Fruit fly (Drosophila melanogaster) whole organism, embryonic: ENCODE data around the gene Gyc89Da.
A peak's percentile ranks its signal among the peaks of the same experiment; 100 is the strongest.

Experiments used
- CG11695 ChIP-seq: fragments of 200-800 bp; sonication (Bioruptor generic); IDR thresholded peaks from 3 replicates; pipeline ENCODE4 v1.3.6; 2022; ENCODE audit warnings: missing biosample characterization, missing genetic modification characterization
- CG12219 ChIP-seq: fragments of 200-800 bp; sonication (Bioruptor generic); optimal IDR thresholded peaks from 3 replicates; lab custom pipeline; 2018; ENCODE audit warnings: missing biosample characterization, mild to moderate bottlenecking, missing genetic modification characterization
- CG12744 ChIP-seq: fragments of 200-800 bp; sonication (Bioruptor generic); optimal IDR thresholded peaks from 2 replicates; lab custom pipeline; 2016; ENCODE audit warnings: missing biosample characterization, missing genetic modification characterization
- CG1529 ChIP-seq: fragments of 200-800 bp; sonication (Bioruptor generic); optimal IDR thresholded peaks from 3 replicates; lab custom pipeline; 2018; ENCODE audit warnings: missing biosample characterization, missing genetic modification characterization
- CG16863 ChIP-seq: fragments of 200-800 bp; sonication (Bioruptor generic); optimal IDR thresholded peaks from 3 replicates; lab custom pipeline; 2016; ENCODE audit warnings: missing biosample characterization, missing genetic modification characterization
- CG17328 ChIP-seq: fragments of 200-800 bp; sonication (Bioruptor generic); IDR thresholded peaks from 2 replicates; pipeline ENCODE4 v1.3.6; 2022; ENCODE audit warnings: missing biosample characterization, missing genetic modification characterization
- CG3065 ChIP-seq: fragments of 200-800 bp; sonication (Bioruptor generic); optimal IDR thresholded peaks from 2 replicates; lab custom pipeline; 2016; ENCODE audit warnings: missing biosample characterization, missing genetic modification characterization
- CG33213 ChIP-seq: fragments of 200-800 bp; sonication (Bioruptor generic); optimal IDR thresholded peaks from 3 replicates; lab custom pipeline; 2016; ENCODE audit warnings: missing biosample characterization, missing genetic modification characterization
- CG4282 ChIP-seq: fragments of 200-800 bp; sonication (Bioruptor generic); optimal IDR thresholded peaks from 2 replicates; lab custom pipeline; 2016; ENCODE audit warnings: missing biosample characterization, missing genetic modification characterization
- CG4730 ChIP-seq: fragments of 200-800 bp; sonication (Bioruptor generic); IDR thresholded peaks from 2 replicates; pipeline ENCODE4 v1.3.6; 2022; ENCODE audit warnings: missing biosample characterization, missing genetic modification characterization
- CG4820 ChIP-seq: fragments of 200-800 bp; sonication (Bioruptor generic); optimal IDR thresholded peaks from 3 replicates; lab custom pipeline; 2016; ENCODE audit warnings: missing biosample characterization, missing genetic modification characterization
- CG6654 ChIP-seq: fragments of 200-800 bp; sonication (Bioruptor generic); optimal IDR thresholded peaks from 2 replicates; lab custom pipeline; 2017; ENCODE audit warnings: missing biosample characterization, mild to moderate bottlenecking, missing genetic modification characterization
- CG8765 ChIP-seq: fragments of 200-800 bp; sonication (Bioruptor generic); IDR thresholded peaks from 2 replicates; pipeline ENCODE4 v1.3.6; 2022; ENCODE audit warnings: missing biosample characterization, missing genetic modification characterization
- CG9797 ChIP-seq: fragments of 200-800 bp; sonication (Bioruptor generic); optimal IDR thresholded peaks from 3 replicates; lab custom pipeline; 2018; ENCODE audit warnings: missing biosample characterization, mild to moderate bottlenecking, missing genetic modification characterization
- Camta ChIP-seq: fragments of 200-800 bp; sonication (Bioruptor generic); optimal IDR thresholded peaks from 2 replicates; lab custom pipeline; 2016; ENCODE audit warnings: missing biosample characterization, missing genetic modification characterization
- Fer1 ChIP-seq: fragments of 200-800 bp; sonication (Bioruptor generic); optimal IDR thresholded peaks from 2 replicates; lab custom pipeline; 2017; ENCODE audit warnings: missing biosample characterization, mild to moderate bottlenecking, missing genetic modification characterization
- Lim3 ChIP-seq: fragments of 200-800 bp; sonication (Bioruptor generic); IDR thresholded peaks from 2 replicates; pipeline ENCODE4 v1.3.6; 2022; ENCODE audit warnings: missing biosample characterization, missing genetic modification characterization
- MTF-1 ChIP-seq: fragments of 200-800 bp; sonication (Bioruptor generic); optimal IDR thresholded peaks from 2 replicates; lab custom pipeline; 2018; ENCODE audit warnings: missing biosample characterization, mild to moderate bottlenecking, missing genetic modification characterization, borderline replicate concordance
- Meics ChIP-seq: fragments of 200-800 bp; sonication (Bioruptor generic); optimal IDR thresholded peaks from 2 replicates; lab custom pipeline; 2017; ENCODE audit warnings: missing biosample characterization, mild to moderate bottlenecking, missing genetic modification characterization
- Mes4 ChIP-seq: fragments of 200-800 bp; sonication (Bioruptor generic); optimal IDR thresholded peaks from 2 replicates; lab custom pipeline; 2016; ENCODE audit warnings: missing biosample characterization, missing genetic modification characterization
- Oaz ChIP-seq: fragments of 200-800 bp; sonication (Bioruptor generic); IDR thresholded peaks from 2 replicates; pipeline ENCODE4 v1.3.6; 2022; ENCODE audit warnings: missing biosample characterization, missing genetic modification characterization
- Pdp1 ChIP-seq, 2 experiments: fragments of 200-800 bp; sonication (Bioruptor generic); optimal IDR thresholded peaks; 3 replicates each; lab custom pipeline; 2016; ENCODE audit warnings: missing biosample characterization in 2 of 2, missing genetic modification characterization in 2 of 2, mild to moderate bottlenecking in 1 of 2, moderate library complexity in 1 of 2
- Rfx ChIP-seq: fragments of 200-800 bp; sonication (Bioruptor generic); IDR thresholded peaks from 2 replicates; pipeline ENCODE4 v1.3.6; 2022; ENCODE audit warnings: missing biosample characterization, missing genetic modification characterization
- Spps ChIP-seq: fragments of 200-800 bp; sonication (Bioruptor generic); optimal IDR thresholded peaks from 2 replicates; lab custom pipeline; 2018; ENCODE audit warnings: missing biosample characterization, mild to moderate bottlenecking, missing genetic modification characterization
- Sry-β ChIP-seq: fragments of 200-800 bp; sonication (Bioruptor generic); optimal IDR thresholded peaks from 2 replicates; lab custom pipeline; 2018; ENCODE audit warnings: missing biosample characterization, mild to moderate bottlenecking, missing genetic modification characterization, moderate library complexity
- Vsx1 ChIP-seq: fragments of 200-800 bp; sonication (Bioruptor generic); optimal IDR thresholded peaks from 2 replicates; lab custom pipeline; 2017; ENCODE audit warnings: missing biosample characterization, mild to moderate bottlenecking, missing genetic modification characterization, missing genetic modification reagents
- al ChIP-seq: fragments of 200-800 bp; sonication (Bioruptor generic); IDR thresholded peaks from 2 replicates; pipeline ENCODE4 v1.3.6; 2022; ENCODE audit warnings: missing biosample characterization, missing genetic modification characterization
- ase ChIP-seq: fragments of 200-800 bp; sonication (Bioruptor generic); IDR thresholded peaks from 3 replicates; pipeline ENCODE4 v1.3.6; 2022; ENCODE audit warnings: missing biosample characterization, missing genetic modification characterization
- bbx ChIP-seq: fragments of 200-800 bp; sonication (Bioruptor generic); IDR thresholded peaks from 2 replicates; pipeline ENCODE4 v1.3.6; 2022; ENCODE audit warnings: missing biosample characterization, missing genetic modification characterization; ENCODE audit not compliant: partially characterized antibody
- cato ChIP-seq: fragments of 200-800 bp; sonication (Bioruptor generic); optimal IDR thresholded peaks from 2 replicates; lab custom pipeline; 2016; ENCODE audit warnings: missing biosample characterization, missing genetic modification characterization, borderline replicate concordance
- caup ChIP-seq: fragments of 200-800 bp; sonication (Bioruptor generic); optimal IDR thresholded peaks from 3 replicates; lab custom pipeline; 2017; ENCODE audit warnings: missing biosample characterization, mild to moderate bottlenecking, missing genetic modification characterization, moderate library complexity; ENCODE audit not compliant: severe bottlenecking
- dmrt99B ChIP-seq: fragments of 200-800 bp; sonication (Bioruptor generic); optimal IDR thresholded peaks from 2 replicates; lab custom pipeline; 2018; ENCODE audit warnings: missing biosample characterization, mild to moderate bottlenecking, missing genetic modification characterization, moderate library complexity
- en ChIP-seq: fragments of 200-800 bp; sonication (Bioruptor generic); optimal IDR thresholded peaks from 2 replicates; lab custom pipeline; 2016; ENCODE audit warnings: missing biosample characterization, missing genetic modification characterization
- ftz-f1 ChIP-seq: fragments of 200-800 bp; sonication (Bioruptor generic); optimal IDR thresholded peaks from 2 replicates; lab custom pipeline; 2016; ENCODE audit warnings: missing biosample characterization, missing genetic modification characterization
- fu2 ChIP-seq: fragments of 200-800 bp; sonication (Bioruptor generic); optimal IDR thresholded peaks from 2 replicates; lab custom pipeline; 2016; ENCODE audit warnings: missing biosample characterization, missing genetic modification characterization
- hbn ChIP-seq: fragments of 200-800 bp; sonication (Bioruptor generic); IDR thresholded peaks from 2 replicates; pipeline ENCODE4 v1.3.6; 2022; ENCODE audit warnings: missing biosample characterization, missing genetic modification characterization; ENCODE audit not compliant: partially characterized antibody
- kni ChIP-seq: fragments of 200-800 bp; sonication (Bioruptor generic); optimal IDR thresholded peaks from 3 replicates; lab custom pipeline; 2017; ENCODE audit warnings: mild to moderate bottlenecking, missing biosample characterization, missing genetic modification reagents, missing genetic modification characterization
- mam ChIP-seq: fragments of 200-800 bp; sonication (Bioruptor generic); optimal IDR thresholded peaks from 3 replicates; lab custom pipeline; 2016; ENCODE audit warnings: missing biosample characterization, missing genetic modification characterization
- mld ChIP-seq: fragments of 200-800 bp; sonication (Bioruptor generic); IDR thresholded peaks from 3 replicates; pipeline ENCODE4 v1.3.6; 2022; ENCODE audit warnings: missing biosample characterization, missing genetic modification characterization; ENCODE audit not compliant: partially characterized antibody
- nom ChIP-seq: fragments of 200-800 bp; sonication (Bioruptor generic); optimal IDR thresholded peaks from 2 replicates; lab custom pipeline; 2017; ENCODE audit warnings: missing biosample characterization, missing genetic modification characterization, mild to moderate bottlenecking, moderate library complexity, missing genetic modification reagents
- org-1 ChIP-seq: fragments of 200-800 bp; sonication (Bioruptor generic); optimal IDR thresholded peaks from 2 replicates; lab custom pipeline; 2017; ENCODE audit warnings: missing biosample characterization, missing genetic modification characterization
- phol ChIP-seq: fragments of 200-800 bp; sonication (Bioruptor generic); optimal IDR thresholded peaks from 3 replicates; lab custom pipeline; 2018; ENCODE audit warnings: missing biosample characterization, mild to moderate bottlenecking, missing genetic modification characterization, moderate library complexity
- pros ChIP-seq: fragments of 200-800 bp; sonication (Bioruptor generic); optimal IDR thresholded peaks from 3 replicates; lab custom pipeline; 2019; ENCODE audit warnings: missing biosample characterization, mild to moderate bottlenecking, missing genetic modification characterization, moderate library complexity
- schlank ChIP-seq: fragments of 200-800 bp; sonication (Bioruptor generic); optimal IDR thresholded peaks from 2 replicates; lab custom pipeline; 2018; ENCODE audit warnings: missing biosample characterization, mild to moderate bottlenecking, missing genetic modification characterization
- sqz ChIP-seq: fragments of 200-800 bp; sonication (Bioruptor generic); optimal IDR thresholded peaks from 3 replicates; lab custom pipeline; 2018; ENCODE audit warnings: missing biosample characterization, mild to moderate bottlenecking, missing genetic modification characterization
- stc ChIP-seq: fragments of 200-800 bp; sonication (Bioruptor generic); IDR thresholded peaks from 2 replicates; pipeline ENCODE4 v1.3.6; 2022; ENCODE audit warnings: missing biosample characterization, missing genetic modification characterization
- tgo ChIP-seq: fragments of 200-800 bp; sonication (Bioruptor generic); IDR thresholded peaks from 3 replicates; pipeline ENCODE4 v1.3.6; 2022; ENCODE audit warnings: missing biosample characterization, missing genetic modification characterization
- toy ChIP-seq: fragments of 200-800 bp; sonication (Bioruptor generic); IDR thresholded peaks from 2 replicates; pipeline ENCODE4 v1.3.6; 2022; ENCODE audit warnings: missing biosample characterization, missing genetic modification characterization
- unc-4 ChIP-seq: fragments of 200-800 bp; sonication (Bioruptor generic); IDR thresholded peaks from 2 replicates; pipeline ENCODE4 v1.3.6; 2022; ENCODE audit warnings: missing biosample characterization, missing genetic modification characterization; ENCODE audit not compliant: partially characterized antibody
- unpg ChIP-seq: fragments of 200-800 bp; sonication (Bioruptor generic); optimal IDR thresholded peaks from 3 replicates; lab custom pipeline; 2018; ENCODE audit warnings: missing biosample characterization, mild to moderate bottlenecking, missing genetic modification characterization, moderate library complexity
- wdn ChIP-seq: fragments of 200-800 bp; sonication (Bioruptor generic); IDR thresholded peaks from 2 replicates; pipeline ENCODE4 v1.3.6; 2022; ENCODE audit warnings: missing biosample characterization, missing genetic modification characterization

Gene Gyc89Da

dm6 chr3R:16496209-16496608 lies 23.8 kb downstream of the Gyc89Da start (continued):
- TF ChIP-seq hbn (GFP tag; lab: Robert Waterston, UW) (no peak), Lim3 (GFP tag; lab: Robert Waterston, UW) (no peak), fu2 (GFP tag; lab: Kevin White, UChicago) (no peak), org-1 (GFP tag; lab: Kevin White, UChicago) (no peak), CG4730 (GFP tag; lab: Robert Waterston, UW) (0 out of 2 replicates have a peak, but pooled peaks have one; percentile 28), Pdp1 (GFP tag; optimal IDR thresholded peaks at IDR 0.05; lab: Kevin White, UChicago) (no peak), al (no peak), unc-4 (GFP tag; lab: Robert Waterston, UW) (no peak), unpg (GFP tag; lab: Kevin White, UChicago) (peak; percentile 68), sqz (GFP tag; lab: Kevin White, UChicago) (no peak), dmrt99B (peak; percentile 84), CG16863 (GFP tag; lab: Kevin White, UChicago) (no peak), Rfx (GFP tag; lab: Robert Waterston, UW) (no peak), tgo (peak; percentile 55; the same call in 2 of the 3 replicates), Mes4 (GFP tag; lab: Kevin White, UChicago) (no peak), CG8765 (GFP tag; lab: Robert Waterston, UW) (no peak), nom (GFP tag; lab: Kevin White, UChicago) (no peak), Sry-β (GFP tag; lab: Kevin White, UChicago) (no peak), CG12744 (no peak), ase (GFP tag; lab: Robert Waterston, UW) (peak; percentile 71; the same call in 2 of the 3 replicates), caup (GFP tag; lab: Kevin White, UChicago) (no peak), CG9797 (GFP tag; lab: Kevin White, UChicago) (no peak), CG12219 (GFP tag; lab: Kevin White, UChicago) (peak; percentile 28), cato (GFP tag; lab: Kevin White, UChicago) (no peak), CG17328 (peak; percentile 46), mld (no peak), CG4282 (GFP tag; lab: Kevin White, UChicago) (no peak), Vsx1 (GFP tag; lab: Kevin White, UChicago) (no peak), CG3065 (GFP tag; lab: Kevin White, UChicago) (no peak), ftz-f1 (GFP tag; lab: Kevin White, UChicago) (no peak), phol (tag; lab: Kevin White, UChicago) (peak; percentile 77), Camta (no peak), CG6654 (no peak), Meics (GFP tag; lab: Kevin White, UChicago) (no peak), schlank (tag; lab: Kevin White, UChicago) (no peak), mam (no peak), toy (no peak), pros (GFP tag; lab: Kevin White, UChicago) (no peak), wdn (GFP tag; lab: Robert Waterston, UW) (no peak), CG11695 (GFP tag; lab: Robert Waterston, UW) (no peak), CG33213 (GFP tag; lab: Kevin White, UChicago) (no peak), bbx (GFP tag; lab: Robert Waterston, UW) (no peak), CG4820 (GFP tag; lab: Kevin White, UChicago) (no peak), MTF-1 (GFP tag; lab: Kevin White, UChicago) (no peak), en (GFP tag; lab: Kevin White, UChicago) (no peak), Oaz (GFP tag; lab: Robert Waterston, UW) (no peak), Fer1 (GFP tag; lab: Kevin White, UChicago) (no peak), kni (GFP tag; lab: Kevin White, UChicago) (no peak), stc (0 out of 2 replicates have a peak, but pooled peaks have one; percentile 31), CG1529 (peak; percentile 55), Spps (tag; lab: Kevin White, UChicago) (no peak)
